Worm (Caenorhabditis elegans): ENCODE measurements around the gene K06A9.3.

ce11 chrX:1494256-1494655 is 40.9 kb downstream of the K06A9.3 start, which contains the start of gene F09E10.5:
- TF ChIP-seq ama-1 (optimal IDR thresholded peaks at IDR 0.05), result no peak
- no peak for TF ChIP-seq flt-1 (GFP tag; IDR thresholded peaks at IDR 0.05)
- no peak for TF ChIP-seq hnd-1 (tag; optimal IDR thresholded peaks at IDR 0.05)
- no peak for TF ChIP-seq sea-1 (GFP tag; conservative IDR thresholded peaks at IDR 0.05)
- no peak for TF ChIP-seq tra-4 (tag; optimal IDR thresholded peaks at IDR 0.05)
- no peak for TF ChIP-seq aly-1 (tag; optimal IDR thresholded peaks at IDR 0.05)
- TF ChIP-seq hmg-4 (GFP tag; optimal IDR thresholded peaks at IDR 0.05), result no peak
- no peak for TF ChIP-seq ceh-36 (tag; optimal IDR thresholded peaks at IDR 0.05)
- TF ChIP-seq F13C5.2 (tag; optimal IDR thresholded peaks at IDR 0.05), result no peak
- no peak for TF ChIP-seq B0310.2 (tag; optimal IDR thresholded peaks at IDR 0.05)
